Worm (Caenorhabditis elegans): ENCODE results near the gene egl-5.

ce11 chrIII:7848173-7848572 lies 34.0 kb downstream of the egl-5 start:
- TF ChIP-seq F33H1.4 (GFP tag; IDR thresholded peaks at IDR 0.05) (no peak), snpc-1.1 (tag; optimal IDR thresholded peaks at IDR 0.05; ENCODE audit: insufficient read depth) (no peak), unc-130 (GFP tag; optimal IDR thresholded peaks at IDR 0.05) (no peak), lin-35 (GFP tag; optimal IDR thresholded peaks at IDR 0.05) (no peak), lir-1 (GFP tag; conservative IDR thresholded peaks at IDR 0.05) (no peak), ama-1 (optimal IDR thresholded peaks at IDR 0.05) (no peak), ama-1 (GFP tag; optimal IDR thresholded peaks at IDR 0.05) (no peak), chd-7 (tag; optimal IDR thresholded peaks at IDR 0.05) (no peak), ets-4 (GFP tag; optimal IDR thresholded peaks at IDR 0.05) (no peak), unc-62 (GFP tag; optimal IDR thresholded peaks at IDR 0.05) (no peak), attf-6 (GFP tag; IDR thresholded peaks at IDR 0.05) (no peak), Y53G8AR.9 (GFP tag; conservative IDR thresholded peaks at IDR 0.05) (no peak), ekl-4 (GFP tag; IDR thresholded peaks at IDR 0.05) (no peak), pha-4 (tag; optimal IDR thresholded peaks at IDR 0.05) (no peak), nfya-1 (tag; optimal IDR thresholded peaks at IDR 0.05; ENCODE audit: borderline replicate concordance, insufficient read depth) (no peak)

Data from whole organism, young adult.